Worm (Caenorhabditis elegans): ENCODE results near the gene gap-2.
A peak's percentile ranks its signal among the peaks of the same experiment; 100 is the strongest.

DNA sequence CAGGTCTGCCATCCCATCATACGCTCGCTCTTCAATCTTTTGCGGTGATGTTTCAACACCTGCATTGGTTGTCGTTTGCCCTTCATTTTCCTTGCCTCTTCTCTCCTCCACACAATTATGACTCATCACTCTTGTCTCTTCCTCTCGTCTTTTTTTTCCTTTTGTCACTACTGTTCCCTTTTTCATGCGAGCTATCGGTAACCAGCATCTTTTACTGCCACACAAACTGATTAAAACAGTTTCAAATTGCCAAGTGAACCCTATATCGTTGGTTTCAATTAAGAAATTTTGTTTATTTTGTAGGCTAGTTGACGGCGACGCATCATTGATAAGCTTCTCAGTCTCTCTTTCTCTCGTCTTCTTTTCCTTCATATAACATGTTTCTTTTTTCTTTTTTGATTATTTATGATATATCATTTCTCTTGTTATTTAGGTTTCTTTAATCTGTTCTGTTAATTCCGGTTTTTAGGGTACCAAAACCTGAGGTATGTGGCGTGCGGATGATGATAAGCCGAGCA lies 26.0 kb upstream of the gap-2 start, which contains the start of gene ZK899.1:
- TF ChIP-seq unc-62 (GFP tag; optimal IDR thresholded peaks at IDR 0.05) = no peak
- no peak for TF ChIP-seq unc-39 (tag; optimal IDR thresholded peaks at IDR 0.05)
- TF ChIP-seq nhr-76 (tag; optimal IDR thresholded peaks at IDR 0.05) = no peak
- no peak for TF ChIP-seq zag-1 (tag; optimal IDR thresholded peaks at IDR 0.05)
- TF ChIP-seq pqm-1 (tag; optimal IDR thresholded peaks at IDR 0.05) = peak; percentile 54
- TF ChIP-seq skn-1 (tag; optimal IDR thresholded peaks at IDR 0.05) = no peak
- TF ChIP-seq nhr-11 (tag; optimal IDR thresholded peaks at IDR 0.05) = no peak
- TF ChIP-seq aly-2 (tag; optimal IDR thresholded peaks at IDR 0.05) = no peak
- TF ChIP-seq nhr-77 (tag; optimal IDR thresholded peaks at IDR 0.05) = no peak
- TF ChIP-seq nhr-237 (tag; optimal IDR thresholded peaks at IDR 0.05) = no peak
